Fruit fly (Drosophila melanogaster) whole organism, pupa: ENCODE measurements around the gene spdo.

Source experiments
- CG10348 ChIP-seq: fragments of 200-800 bp; sonication (Bioruptor generic); IDR thresholded peaks from 2 replicates; pipeline ENCODE4 v1.3.6; 2022; ENCODE audit warnings: missing biosample characterization, missing genetic modification characterization
- CG12605 ChIP-seq: fragments of 200-800 bp; sonication (Bioruptor generic); IDR thresholded peaks from 2 replicates; pipeline ENCODE4 v1.3.6; 2022; ENCODE audit warnings: missing biosample characterization, missing genetic modification characterization
- CG13204 ChIP-seq: fragments of 200-800 bp; sonication (Bioruptor generic); optimal IDR thresholded peaks from 2 replicates; lab custom pipeline; 2018; ENCODE audit warnings: missing biosample characterization, mild to moderate bottlenecking, missing genetic modification characterization, moderate library complexity
- CG14655 ChIP-seq: fragments of 200-800 bp; sonication (Bioruptor generic); optimal IDR thresholded peaks from 3 replicates; lab custom pipeline; 2017; ENCODE audit warnings: mild to moderate bottlenecking, missing biosample characterization, missing genetic modification reagents, missing genetic modification characterization
- CG15710 ChIP-seq: fragments of 200-800 bp; sonication (Bioruptor generic); optimal IDR thresholded peaks from 2 replicates; lab custom pipeline; 2018; ENCODE audit warnings: missing biosample characterization, mild to moderate bottlenecking, missing genetic modification characterization, moderate library complexity
- CG17806 ChIP-seq: fragments of 200-800 bp; sonication (Bioruptor generic); optimal IDR thresholded peaks from 2 replicates; lab custom pipeline; 2018; ENCODE audit warnings: missing biosample characterization, mild to moderate bottlenecking, missing genetic modification characterization, moderate library complexity
- CG32121 ChIP-seq: fragments of 200-800 bp; sonication (Bioruptor generic); IDR thresholded peaks from 2 replicates; pipeline ENCODE4 v1.3.6; 2022; ENCODE audit warnings: missing biosample characterization, missing genetic modification characterization
- CG34367 ChIP-seq: fragments of 200-800 bp; sonication (Bioruptor generic); optimal IDR thresholded peaks from 2 replicates; lab custom pipeline; 2018; ENCODE audit warnings: missing biosample characterization, mild to moderate bottlenecking, missing genetic modification characterization
- CG4496 ChIP-seq: fragments of 200-800 bp; sonication (Bioruptor generic); IDR thresholded peaks from 3 replicates; pipeline ENCODE4 v1.3.6; 2022; ENCODE audit warnings: missing biosample characterization, missing genetic modification characterization
- CG8159 ChIP-seq: fragments of 200-800 bp; sonication (Bioruptor generic); optimal IDR thresholded peaks from 3 replicates; lab custom pipeline; 2018; ENCODE audit warnings: missing biosample characterization, mild to moderate bottlenecking, missing genetic modification characterization, moderate library complexity
- CG8301 ChIP-seq: fragments of 200-800 bp; sonication (Bioruptor generic); optimal IDR thresholded peaks from 2 replicates; lab custom pipeline; 2018; ENCODE audit warnings: missing biosample characterization, mild to moderate bottlenecking, missing genetic modification characterization
- CG9948 ChIP-seq: fragments of 200-800 bp; sonication (Bioruptor generic); optimal IDR thresholded peaks from 2 replicates; lab custom pipeline; 2018; ENCODE audit warnings: missing biosample characterization, mild to moderate bottlenecking, missing genetic modification characterization, moderate library complexity
- D1 ChIP-seq: fragments of 200-800 bp; sonication (Bioruptor generic); optimal IDR thresholded peaks from 2 replicates; lab custom pipeline; 2018; ENCODE audit warnings: missing biosample characterization, mild to moderate bottlenecking, missing genetic modification characterization, moderate library complexity
- EcR ChIP-seq: fragments of 200-800 bp; sonication (Bioruptor generic); optimal IDR thresholded peaks from 3 replicates; lab custom pipeline; 2019; ENCODE audit warnings: missing biosample characterization, missing genetic modification characterization, mild to moderate bottlenecking, moderate library complexity, missing genetic modification reagents
- Ets98B ChIP-seq: fragments of 200-800 bp; sonication (Bioruptor generic); IDR thresholded peaks from 2 replicates; pipeline ENCODE4 v1.3.6; 2022; ENCODE audit warnings: missing biosample characterization, missing genetic modification characterization
- Pif1A ChIP-seq: fragments of 200-800 bp; sonication (Bioruptor generic); optimal IDR thresholded peaks from 3 replicates; lab custom pipeline; 2016; ENCODE audit warnings: missing biosample characterization, missing genetic modification characterization
- Pif1B ChIP-seq: fragments of 200-800 bp; sonication (Bioruptor generic); optimal IDR thresholded peaks from 3 replicates; lab custom pipeline; 2016; ENCODE audit warnings: missing biosample characterization, missing genetic modification characterization
- Snoo ChIP-seq: fragments of 200-800 bp; sonication (Bioruptor generic); optimal IDR thresholded peaks from 3 replicates; lab custom pipeline; 2017; ENCODE audit warnings: missing biosample characterization, mild to moderate bottlenecking, missing genetic modification characterization, inconsistent platforms
- fd96Ca ChIP-seq: fragments of 200-800 bp; sonication (Bioruptor generic); IDR thresholded peaks from 3 replicates; pipeline ENCODE4 v1.3.6; 2022; ENCODE audit warnings: missing biosample characterization, missing genetic modification characterization
- gl ChIP-seq: fragments of 200-800 bp; sonication (Bioruptor generic); optimal IDR thresholded peaks from 2 replicates; lab custom pipeline; 2018; ENCODE audit warnings: missing biosample characterization, mild to moderate bottlenecking, missing genetic modification characterization
- rn ChIP-seq: fragments of 200-800 bp; sonication (Bioruptor generic); IDR thresholded peaks from 2 replicates; pipeline ENCODE4 v1.3.6; 2022; ENCODE audit warnings: missing biosample characterization, missing genetic modification characterization

Gene spdo

DNA sequence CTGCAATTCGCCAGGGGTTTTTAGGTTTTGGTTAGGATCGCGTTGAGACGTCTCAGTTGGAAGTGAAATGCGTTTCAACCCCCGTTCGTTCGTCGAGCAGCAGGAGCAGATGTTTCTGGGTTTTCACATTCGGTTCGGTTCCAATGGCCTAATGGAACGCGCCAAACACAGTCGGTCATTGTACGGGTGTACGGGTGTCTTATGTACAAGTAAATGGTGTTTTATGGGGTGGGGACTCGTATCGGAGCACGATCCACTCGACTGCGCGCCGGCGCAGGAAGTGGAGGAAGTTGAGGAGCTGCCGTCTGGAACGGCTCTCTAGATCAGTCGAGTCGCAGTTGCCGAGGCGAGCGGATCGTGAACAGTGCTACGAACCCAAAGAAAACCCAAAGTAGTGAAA lies at the start of gene spdo:
TSS of gene spdo (plus strand) at position 318 of the 400 bp plus-strand sequence.
- no peak for TF ChIP-seq CG12605
- TF ChIP-seq CG17806 (tag; lab: Kevin White, UChicago) = no peak
- no peak for TF ChIP-seq Ets98B (GFP tag; lab: Robert Waterston, UW)
- TF ChIP-seq EcR (GFP tag; lab: Kevin White, UChicago) = no peak
- no peak for TF ChIP-seq CG9948 (tag; lab: Kevin White, UChicago)
- TF ChIP-seq CG8159 (tag; lab: Kevin White, UChicago) = no peak
- no peak for TF ChIP-seq CG4496 (GFP tag; lab: Robert Waterston, UW)
- no peak for TF ChIP-seq Snoo (tag; lab: Kevin White, UChicago)
- TF ChIP-seq CG15710 (tag; lab: Kevin White, UChicago) = no peak
- no peak for TF ChIP-seq gl (tag; lab: Kevin White, UChicago)
- TF ChIP-seq CG10348 = no peak
- no peak for TF ChIP-seq D1 (tag; lab: Kevin White, UChicago)
- TF ChIP-seq Pif1A = no peak
- no peak for TF ChIP-seq fd96Ca

DNA sequence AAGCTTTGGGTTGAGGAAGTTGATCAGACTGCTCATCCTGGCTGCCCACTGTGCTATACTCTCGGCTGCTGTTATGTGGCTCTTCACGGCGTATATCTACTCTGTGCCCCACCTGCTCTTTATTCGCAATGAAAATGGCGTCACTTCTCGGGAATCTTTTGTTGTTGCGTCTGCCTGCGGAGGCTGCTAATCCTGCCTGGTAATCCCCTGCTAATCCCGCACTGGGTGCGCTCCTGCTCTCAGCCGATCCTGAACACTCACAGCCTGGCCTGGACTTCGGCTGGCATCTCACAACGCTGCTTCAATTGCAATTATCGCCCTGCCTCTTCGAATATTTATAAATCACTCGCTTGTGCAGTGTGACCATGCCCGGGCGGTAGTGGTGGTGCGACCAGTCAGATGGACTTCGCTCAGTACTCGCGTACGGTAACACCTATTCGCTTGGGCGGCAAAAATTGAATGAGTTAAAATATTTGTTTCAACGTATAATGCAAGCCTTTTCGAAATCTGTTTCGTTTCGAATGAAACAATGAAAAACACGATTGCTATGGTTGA lies 48.6 kb upstream of the spdo start, which contains the start of gene CG2218:
TSS of gene CG2218 (minus strand) at position 472 of the 555 bp plus-strand sequence.
- TF ChIP-seq CG4496 (GFP tag; lab: Robert Waterston, UW) (peak; percentile 64; the same call in 2 of the 3 replicates), gl (tag; lab: Kevin White, UChicago) (peak; percentile 42), CG32121 (GFP tag; lab: Robert Waterston, UW) (no peak), CG15710 (tag; lab: Kevin White, UChicago) (no peak)

DNA sequence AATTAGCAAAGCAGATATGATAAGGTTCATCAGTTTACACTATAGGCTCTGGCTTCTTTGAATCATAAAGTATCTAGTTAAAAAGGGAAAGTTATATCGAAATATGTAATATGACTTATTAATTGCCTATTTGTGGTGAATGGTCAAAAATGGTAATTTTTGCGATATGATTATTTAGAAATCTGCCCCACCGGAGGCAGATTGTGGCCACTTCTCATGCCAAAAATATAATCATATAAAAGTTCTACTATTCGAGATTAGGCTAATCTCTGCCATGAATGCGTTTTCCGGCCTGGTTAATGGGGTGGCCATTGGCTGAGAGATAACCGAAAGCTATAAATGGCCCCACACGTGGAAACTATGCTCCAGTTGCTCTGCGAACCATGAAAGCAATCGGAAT lies 48.0 kb upstream of the spdo start, which contains the start of gene CG15533:
TSS of gene CG15533 (plus strand) at position 362 of the 400 bp plus-strand sequence.
- TF ChIP-seq gl (tag; lab: Kevin White, UChicago) (no peak), CG12605 (no peak), CG9948 (tag; lab: Kevin White, UChicago) (no peak), fd96Ca (no peak), CG32121 (GFP tag; lab: Robert Waterston, UW) (no peak), CG4496 (GFP tag; lab: Robert Waterston, UW) (no peak), CG10348 (no peak), Pif1B (GFP tag; lab: Kevin White, UChicago) (no peak), CG15710 (tag; lab: Kevin White, UChicago) (no peak), CG34367 (no peak), CG14655 (GFP tag; lab: Kevin White, UChicago) (no peak), D1 (tag; lab: Kevin White, UChicago) (no peak), CG13204 (GFP tag; lab: Kevin White, UChicago) (no peak), EcR (GFP tag; lab: Kevin White, UChicago) (no peak), CG8159 (tag; lab: Kevin White, UChicago) (no peak), Ets98B (GFP tag; lab: Robert Waterston, UW) (no peak), Snoo (tag; lab: Kevin White, UChicago) (no peak), CG8301 (tag; lab: Kevin White, UChicago) (no peak)

DNA sequence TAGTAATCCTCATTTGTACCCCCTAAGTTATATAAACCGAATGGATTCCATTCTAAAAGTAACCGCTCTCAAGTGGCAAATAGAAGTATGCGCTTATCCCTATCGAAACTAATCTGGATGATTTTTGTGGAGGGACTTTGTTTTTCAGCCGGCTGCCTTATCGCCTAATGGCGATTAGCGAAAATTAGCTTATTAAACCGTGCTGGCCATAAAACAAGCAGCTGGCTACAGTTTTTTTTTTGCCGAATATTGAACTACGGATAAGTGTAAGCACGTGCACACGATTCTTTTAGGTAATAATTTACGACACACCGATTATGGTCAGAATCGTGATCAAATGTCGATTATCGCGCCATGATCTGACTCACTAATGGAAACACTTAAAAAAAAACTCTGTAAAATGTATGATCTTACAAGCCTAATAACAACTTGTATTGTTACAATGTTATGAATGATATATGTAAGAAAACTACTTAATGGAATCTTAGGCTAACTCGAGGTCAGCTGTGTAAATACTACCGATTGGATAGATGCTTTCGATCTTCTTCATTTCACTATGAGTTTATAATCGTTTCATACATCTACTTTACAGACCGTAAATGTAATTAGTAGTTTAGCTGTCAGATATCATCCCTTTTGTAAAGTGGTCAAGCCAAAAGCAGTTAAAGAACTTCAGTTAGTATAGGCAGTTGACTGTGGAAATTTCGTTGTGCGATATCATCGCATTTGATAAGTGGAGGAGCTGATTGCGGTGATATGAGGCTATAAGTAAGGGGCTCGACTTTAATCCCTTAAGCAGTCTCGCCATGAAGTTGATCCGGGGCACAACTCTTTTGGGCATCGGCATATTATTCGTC lies 45.0 kb upstream of the spdo start, which contains the start of gene CG15534:
TSS of gene CG15534 (plus strand) at position 807 of the 857 bp plus-strand sequence.
- TF ChIP-seq CG8159 (tag; lab: Kevin White, UChicago) (no peak), CG4496 (GFP tag; lab: Robert Waterston, UW) (no peak), CG12605 (no peak), CG17806 (tag; lab: Kevin White, UChicago) (no peak), rn (GFP tag; lab: Robert Waterston, UW) (no peak), Pif1A (no peak), gl (tag; lab: Kevin White, UChicago) (no peak), CG9948 (tag; lab: Kevin White, UChicago) (no peak), fd96Ca (no peak), EcR (GFP tag; lab: Kevin White, UChicago) (no peak), CG13204 (GFP tag; lab: Kevin White, UChicago) (no peak), Ets98B (GFP tag; lab: Robert Waterston, UW) (no peak), CG10348 (no peak), CG15710 (tag; lab: Kevin White, UChicago) (no peak), Pif1B (GFP tag; lab: Kevin White, UChicago) (no peak), Snoo (tag; lab: Kevin White, UChicago) (no peak), D1 (tag; lab: Kevin White, UChicago) (no peak), CG8301 (tag; lab: Kevin White, UChicago) (no peak)
- TF ChIP-seq, all 21 proteins: peak for 0

DNA sequence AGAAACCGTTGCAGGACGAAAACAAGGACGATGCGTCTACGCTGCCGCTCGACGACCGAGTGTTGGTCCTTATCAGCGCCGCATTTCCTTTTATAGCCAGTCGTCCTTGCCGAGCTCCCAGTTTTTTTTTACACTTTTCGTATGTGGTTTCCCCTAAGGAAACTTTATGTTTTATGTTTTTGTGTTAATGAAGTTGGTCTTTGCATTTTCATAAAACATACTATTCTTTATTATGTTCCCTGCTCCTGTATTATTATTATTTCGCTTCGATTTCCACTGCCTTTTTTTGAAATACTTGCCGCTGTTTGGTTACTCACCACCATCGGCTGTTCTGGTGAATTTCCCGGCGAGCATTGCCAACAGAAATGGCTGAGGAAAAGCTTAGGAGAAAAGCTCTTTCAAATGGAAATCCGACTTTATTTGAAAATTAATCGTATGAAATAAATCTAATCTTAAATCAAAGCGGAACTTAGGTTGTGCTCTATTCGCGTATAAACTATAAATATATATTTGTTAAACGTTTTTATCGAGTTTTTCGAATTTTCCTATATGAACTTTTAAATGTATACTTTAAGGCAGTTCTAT lies 32.8 kb upstream of the spdo start, which contains the start of gene CG15537:
TSS of gene CG15537 (minus strand) at position 51 of the 585 bp plus-strand sequence.
- no peak for TF ChIP-seq CG8301 (tag; lab: Kevin White, UChicago)
- TF ChIP-seq CG17806 (tag; lab: Kevin White, UChicago) = no peak
- TF ChIP-seq, all 21 proteins: peak for 0
